Fruit fly (Drosophila melanogaster): ENCODE results near the gene CG2701.

- TF ChIP-seq Hr4 (GFP tag; optimal IDR thresholded peaks at IDR 0.05) (no peak), dac (GFP tag; optimal IDR thresholded peaks at IDR 0.05) (no peak), fd85E (GFP tag; optimal IDR thresholded peaks at IDR 0.05) (no peak), OdsH (GFP tag; optimal IDR thresholded peaks at IDR 0.05) (no peak)
Observed at dm6 chrX:2743601-2744000, 23.5 kb upstream of the CG2701 start.
